Fruit fly (Drosophila melanogaster) whole organism, embryonic: ENCODE results near the gene jagn.

Source experiments
- Blimp-1 ChIP-seq: fragments of 200-800 bp; sonication (Bioruptor generic); optimal IDR thresholded peaks from 3 replicates; lab custom pipeline; 2018; ENCODE audit warnings: missing biosample characterization, missing genetic modification characterization, mild to moderate bottlenecking, moderate library complexity, missing genetic modification reagents
- CG10431 ChIP-seq: fragments of 200-800 bp; sonication (Bioruptor generic); optimal IDR thresholded peaks from 3 replicates; lab custom pipeline; 2018; ENCODE audit warnings: missing biosample characterization, mild to moderate bottlenecking, missing genetic modification characterization
- CG10462 ChIP-seq: fragments of 200-800 bp; sonication (Bioruptor generic); optimal IDR thresholded peaks from 2 replicates; lab custom pipeline; 2016; ENCODE audit warnings: missing biosample characterization, missing genetic modification characterization
- CG11093 ChIP-seq: fragments of 200-800 bp; sonication (Bioruptor generic); IDR thresholded peaks from 3 replicates; pipeline ENCODE4 v1.3.6; 2022; ENCODE audit warnings: missing biosample characterization, missing genetic modification characterization
- CG11247 ChIP-seq: fragments of 200-800 bp; sonication (Bioruptor generic); IDR thresholded peaks from 2 replicates; pipeline ENCODE4 v1.3.6; 2022; ENCODE audit warnings: missing biosample characterization, missing genetic modification characterization
- CG11398 ChIP-seq: fragments of 200-800 bp; sonication (Bioruptor generic); optimal IDR thresholded peaks from 2 replicates; lab custom pipeline; 2016; ENCODE audit warnings: missing biosample characterization, missing genetic modification characterization
- CG13296 ChIP-seq: fragments of 200-800 bp; sonication (Bioruptor generic); optimal IDR thresholded peaks from 3 replicates; lab custom pipeline; 2018; ENCODE audit warnings: missing biosample characterization, mild to moderate bottlenecking, missing genetic modification characterization
- CG14050 ChIP-seq: fragments of 200-800 bp; sonication (Bioruptor generic); IDR thresholded peaks from 3 replicates; pipeline ENCODE4 v1.3.6; 2022; ENCODE audit warnings: missing biosample characterization, missing genetic modification characterization
- CG14441 ChIP-seq: fragments of 200-800 bp; sonication (Bioruptor generic); IDR thresholded peaks from 2 replicates; pipeline ENCODE4 v1.3.6; 2022; ENCODE audit warnings: missing biosample characterization, missing genetic modification characterization
- CG1647 ChIP-seq: fragments of 200-800 bp; sonication (Bioruptor generic); optimal IDR thresholded peaks from 3 replicates; lab custom pipeline; 2016; ENCODE audit warnings: missing biosample characterization, missing genetic modification characterization
- CG17612 ChIP-seq: fragments of 200-800 bp; sonication (Bioruptor generic); IDR thresholded peaks from 2 replicates; pipeline ENCODE4 v1.3.6; 2022; ENCODE audit warnings: missing biosample characterization, missing genetic modification characterization
- CG1832 ChIP-seq: fragments of 200-800 bp; sonication (Bioruptor generic); optimal IDR thresholded peaks from 2 replicates; lab custom pipeline; 2017; ENCODE audit warnings: missing biosample characterization, mild to moderate bottlenecking, missing genetic modification characterization, inconsistent platforms
- CG31365 ChIP-seq: fragments of 200-800 bp; sonication (Bioruptor generic); optimal IDR thresholded peaks from 2 replicates; lab custom pipeline; 2018; ENCODE audit warnings: missing biosample characterization, mild to moderate bottlenecking, missing genetic modification characterization
- CG31388 ChIP-seq: fragments of 200-800 bp; sonication (Bioruptor generic); optimal IDR thresholded peaks from 2 replicates; lab custom pipeline; 2016; ENCODE audit warnings: missing biosample characterization, missing genetic modification characterization
- CG33557 ChIP-seq: fragments of 200-800 bp; sonication (Bioruptor generic); optimal IDR thresholded peaks from 2 replicates; lab custom pipeline; 2019; ENCODE audit warnings: missing biosample characterization, mild to moderate bottlenecking, missing genetic modification characterization, moderate library complexity
- CG34224 ChIP-seq: fragments of 200-800 bp; sonication (Bioruptor generic); IDR thresholded peaks from 3 replicates; pipeline ENCODE4 v1.3.6; 2022; ENCODE audit warnings: missing biosample characterization, missing genetic modification characterization; ENCODE audit not compliant: partially characterized antibody
- CG4360 ChIP-seq: fragments of 200-800 bp; sonication (Bioruptor generic); IDR thresholded peaks from 2 replicates; pipeline ENCODE4 v1.3.6; 2022; ENCODE audit warnings: missing biosample characterization, missing genetic modification characterization
- CG7357 ChIP-seq: fragments of 200-800 bp; sonication (Bioruptor generic); IDR thresholded peaks from 3 replicates; pipeline ENCODE4 v1.3.6; 2022; ENCODE audit warnings: missing biosample characterization, missing genetic modification characterization
- CG9609 ChIP-seq: fragments of 200-800 bp; sonication (Bioruptor generic); optimal IDR thresholded peaks from 3 replicates; lab custom pipeline; 2016; ENCODE audit warnings: missing biosample characterization, missing genetic modification characterization
- HmgD ChIP-seq: fragments of 200-800 bp; sonication (Bioruptor generic); optimal IDR thresholded peaks from 3 replicates; lab custom pipeline; 2016; ENCODE audit warnings: missing biosample characterization, missing genetic modification characterization
- Jarid2 ChIP-seq: fragments of 200-800 bp; sonication (Bioruptor generic); optimal IDR thresholded peaks from 3 replicates; lab custom pipeline; 2017; ENCODE audit warnings: mild to moderate bottlenecking, missing biosample characterization, missing genetic modification reagents, missing genetic modification characterization
- MESR4 ChIP-seq: fragments of 200-800 bp; sonication (Bioruptor generic); optimal IDR thresholded peaks from 2 replicates; lab custom pipeline; 2018; ENCODE audit warnings: missing biosample characterization, mild to moderate bottlenecking, missing genetic modification characterization, moderate library complexity
- Oli ChIP-seq: fragments of 200-800 bp; sonication (Bioruptor generic); optimal IDR thresholded peaks from 2 replicates; lab custom pipeline; 2018; ENCODE audit warnings: missing biosample characterization, mild to moderate bottlenecking, missing genetic modification characterization, moderate library complexity
- Sox100B ChIP-seq: fragments of 200-800 bp; sonication (Bioruptor generic); optimal IDR thresholded peaks from 3 replicates; lab custom pipeline; 2018; ENCODE audit warnings: missing biosample characterization, mild to moderate bottlenecking, missing genetic modification characterization
- aop ChIP-seq: fragments of 200-800 bp; sonication (Bioruptor generic); IDR thresholded peaks from 2 replicates; pipeline ENCODE4 v1.3.6; 2022; ENCODE audit warnings: missing biosample characterization, missing genetic modification characterization
- bigmax ChIP-seq: fragments of 200-800 bp; sonication (Bioruptor generic); optimal IDR thresholded peaks from 2 replicates; lab custom pipeline; 2018; ENCODE audit warnings: missing biosample characterization, mild to moderate bottlenecking, missing genetic modification characterization
- cg ChIP-seq: fragments of 200-800 bp; sonication (Bioruptor generic); optimal IDR thresholded peaks from 3 replicates; lab custom pipeline; 2019; ENCODE audit warnings: missing biosample characterization, mild to moderate bottlenecking, missing genetic modification characterization, moderate library complexity
- croc ChIP-seq: fragments of 200-800 bp; sonication (Bioruptor generic); conservative IDR thresholded peaks from 3 replicates; pipeline ENCODE4 v1.3.6; 2022; ENCODE audit warnings: missing biosample characterization, missing genetic modification characterization
- cwo ChIP-seq: fragments of 200-800 bp; sonication (Bioruptor generic); optimal IDR thresholded peaks from 3 replicates; lab custom pipeline; 2017; ENCODE audit warnings: missing biosample characterization, missing genetic modification characterization, mild to moderate bottlenecking, moderate library complexity, missing genetic modification reagents
- disco-r ChIP-seq: fragments of 200-800 bp; sonication (Bioruptor generic); optimal IDR thresholded peaks from 2 replicates; lab custom pipeline; 2016; ENCODE audit warnings: missing biosample characterization, missing genetic modification characterization
- dysf ChIP-seq: fragments of 200-800 bp; sonication (Bioruptor generic); IDR thresholded peaks from 3 replicates; pipeline ENCODE4 v1.3.6; 2022; ENCODE audit warnings: missing biosample characterization, missing genetic modification characterization
- emc ChIP-seq: fragments of 200-800 bp; sonication (Bioruptor generic); optimal IDR thresholded peaks from 2 replicates; lab custom pipeline; 2016; ENCODE audit warnings: missing biosample characterization, missing genetic modification characterization
- gsb ChIP-seq: fragments of 200-800 bp; sonication (Bioruptor generic); IDR thresholded peaks from 2 replicates; pipeline ENCODE4 v1.3.6; 2022; ENCODE audit warnings: missing biosample characterization, missing genetic modification characterization
- her ChIP-seq: fragments of 200-800 bp; sonication (Bioruptor generic); optimal IDR thresholded peaks from 2 replicates; lab custom pipeline; 2016; ENCODE audit warnings: missing biosample characterization, missing genetic modification characterization
- insv ChIP-seq, 2 experiments: fragments of 200-800 bp; sonication (Bioruptor generic); optimal IDR thresholded peaks; 3 replicates each; lab custom pipeline; 2016 to 2018; ENCODE audit warnings: missing biosample characterization in 2 of 2, missing genetic modification characterization in 2 of 2
- ken ChIP-seq: fragments of 200-800 bp; sonication (Bioruptor generic); IDR thresholded peaks from 3 replicates; pipeline ENCODE4 v1.3.6; 2022; ENCODE audit warnings: missing biosample characterization, missing genetic modification characterization
- lov ChIP-seq, 2 experiments: fragments of 200-800 bp in 1 of 2; fragments of >200 bp in 1 of 2; sonication (Bioruptor generic) in 1 of 2; IDR thresholded peaks in 1 of 2; optimal IDR thresholded peaks in 1 of 2; 2 replicates in 1 of 2; 3 replicates in 1 of 2; pipeline versions ENCODE4 v1.3.6 to Lab custom; 2017 to 2022; ENCODE audit warnings: missing biosample characterization in 1 of 2, missing genetic modification characterization in 1 of 2
- org-1 ChIP-seq: fragments of 200-800 bp; sonication (Bioruptor generic); optimal IDR thresholded peaks from 2 replicates; lab custom pipeline; 2017; ENCODE audit warnings: missing biosample characterization, missing genetic modification characterization
- p53 ChIP-seq: fragments of 200-800 bp; sonication (Bioruptor generic); optimal IDR thresholded peaks from 2 replicates; lab custom pipeline; 2016; ENCODE audit warnings: missing biosample characterization, missing genetic modification characterization
- peb ChIP-seq: fragments of 200-800 bp; sonication (Bioruptor generic); IDR thresholded peaks from 2 replicates; pipeline ENCODE4 v1.3.6; 2022; ENCODE audit warnings: missing biosample characterization, missing genetic modification characterization
- pita ChIP-seq: fragments of 200-800 bp; sonication (Bioruptor generic); optimal IDR thresholded peaks from 2 replicates; lab custom pipeline; 2017; ENCODE audit warnings: missing biosample characterization, mild to moderate bottlenecking, missing genetic modification characterization
- ranshi ChIP-seq: fragments of 200-800 bp; sonication (Bioruptor generic); IDR thresholded peaks from 2 replicates; pipeline ENCODE4 v1.3.6; 2022; ENCODE audit warnings: missing biosample characterization, missing genetic modification characterization
- rib ChIP-seq: fragments of 200-800 bp; sonication (Bioruptor generic); IDR thresholded peaks from 2 replicates; pipeline ENCODE4 v1.3.6; 2022; ENCODE audit warnings: missing biosample characterization, missing genetic modification characterization
- scrt ChIP-seq: fragments of 200-800 bp; sonication (Bioruptor generic); optimal IDR thresholded peaks from 2 replicates; lab custom pipeline; 2018; ENCODE audit warnings: missing biosample characterization, mild to moderate bottlenecking, missing genetic modification characterization, moderate library complexity
- sd ChIP-seq: fragments of 200-800 bp; sonication (Bioruptor generic); optimal IDR thresholded peaks from 3 replicates; lab custom pipeline; 2018; ENCODE audit warnings: missing biosample characterization, mild to moderate bottlenecking, missing genetic modification characterization, moderate library complexity
- sens ChIP-seq: fragments of 200-800 bp; sonication (Bioruptor generic); peaks from one replicate; lab custom pipeline; 2016; ENCODE audit warnings: missing biosample characterization, missing genetic modification characterization
- seq ChIP-seq: fragments of 200-800 bp; sonication (Bioruptor generic); IDR thresholded peaks from 2 replicates; pipeline ENCODE4 v1.3.6; 2022; ENCODE audit warnings: missing biosample characterization, missing genetic modification characterization
- tup ChIP-seq: fragments of 200-800 bp; sonication (Bioruptor generic); optimal IDR thresholded peaks from 2 replicates; lab custom pipeline; 2016; ENCODE audit warnings: missing biosample characterization, mild to moderate bottlenecking, missing genetic modification characterization, moderate library complexity
- vvl ChIP-seq: fragments of 200-800 bp; sonication (Bioruptor generic); IDR thresholded peaks from 2 replicates; pipeline ENCODE4 v1.3.6; 2022; ENCODE audit warnings: missing biosample characterization, missing genetic modification characterization

Gene jagn

DNA sequence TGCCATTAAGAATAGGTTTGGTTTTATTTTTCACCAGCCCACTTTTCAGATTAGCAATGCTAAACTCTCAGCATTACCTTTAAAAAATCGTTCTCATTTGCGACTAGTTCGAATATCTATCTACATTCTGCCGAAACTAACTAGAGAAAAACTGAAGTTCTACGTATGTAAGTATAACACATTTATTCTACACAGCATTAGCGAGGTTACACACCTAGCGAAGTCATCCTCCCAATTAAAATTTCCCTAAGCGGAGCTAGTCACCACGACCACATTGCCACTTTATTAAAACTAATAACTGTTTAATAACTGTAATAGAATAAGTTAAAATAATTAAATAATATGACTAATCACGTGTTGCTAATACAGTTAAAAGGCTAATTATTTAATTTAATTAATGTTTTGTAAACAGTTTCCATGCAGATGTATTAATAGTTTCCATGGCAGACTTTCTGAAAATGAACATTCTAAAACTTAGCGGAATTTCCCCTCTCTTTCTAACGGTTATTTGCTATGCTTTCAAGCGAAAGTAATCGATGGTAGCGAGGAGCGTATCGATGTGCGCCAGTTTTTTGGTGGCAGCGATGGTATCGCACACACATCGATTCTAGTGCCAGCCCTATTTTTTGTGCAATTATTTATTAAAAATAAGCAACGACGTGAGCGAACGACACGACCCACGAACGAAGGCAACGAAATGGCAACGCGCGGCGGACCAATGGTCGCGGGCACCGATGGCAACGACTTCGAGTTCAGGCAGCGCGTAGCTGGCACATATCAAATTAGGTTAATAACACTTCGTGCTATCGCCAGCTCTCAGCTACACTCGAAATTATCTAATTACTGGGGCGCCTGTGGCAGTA lies at the start of gene jagn (continued):
- peak; percentile 54 for TF ChIP-seq her (GFP tag; lab: Kevin White, UChicago)
- TF ChIP-seq CG13296 (GFP tag; lab: Kevin White, UChicago), result no peak
- TF ChIP-seq dysf (GFP tag; lab: Robert Waterston, UW), result peak; percentile 63; the same call in 2 of the 3 replicates
- TF ChIP-seq rib (GFP tag; lab: Robert Waterston, UW), result peak; percentile 55; the same call in 1 of the 2 replicates
- no peak for TF ChIP-seq croc (GFP tag; lab: Robert Waterston, UW)
- TF ChIP-seq CG11093, result no peak
- TF ChIP-seq disco-r (GFP tag; lab: Kevin White, UChicago), result no peak
- no peak for TF ChIP-seq cwo (GFP tag; lab: Kevin White, UChicago)
- peak; percentile 36 for TF ChIP-seq CG11398 (GFP tag; lab: Kevin White, UChicago)
- peak; percentile 63 for TF ChIP-seq CG9609 (GFP tag; lab: Kevin White, UChicago)
- TF ChIP-seq CG33557 (GFP tag; lab: Kevin White, UChicago), result peak; percentile 23
- no peak for TF ChIP-seq CG4360 (GFP tag; lab: Robert Waterston, UW)
- peak; percentile 34 for TF ChIP-seq Oli (tag; lab: Kevin White, UChicago)
- TF ChIP-seq sd, result no peak
- TF ChIP-seq sens (GFP tag; lab: Kevin White, UChicago), result peak; percentile 90
- TF ChIP-seq Blimp-1, result peak; percentile 61
- TF ChIP-seq vvl (GFP tag; lab: Robert Waterston, UW), result peak; percentile 74
- peak; percentile 16 for TF ChIP-seq CG10431 (GFP tag; lab: Kevin White, UChicago)
- TF ChIP-seq aop (GFP tag; lab: Robert Waterston, UW), result no peak
- TF ChIP-seq seq, result no peak
- no peak for TF ChIP-seq CG31365
- TF ChIP-seq pita, result peak; percentile 95
- TF ChIP-seq CG11247, result peak; percentile 64
- TF ChIP-seq HmgD (GFP tag; lab: Kevin White, UChicago), result peak; percentile 56
- TF ChIP-seq emc, result peak; percentile 24
- TF ChIP-seq insv (GFP tag; optimal IDR thresholded peaks at IDR 0.05; lab: Kevin White, UChicago), result peak in 1 of 2 experiments; percentile 86
- no peak for TF ChIP-seq peb (GFP tag; lab: Robert Waterston, UW)
- no peak for TF ChIP-seq CG17612
- peak; percentile 29 for TF ChIP-seq scrt (GFP tag; lab: Kevin White, UChicago)
- TF ChIP-seq CG1647, result no peak
- TF ChIP-seq CG14050 (GFP tag; lab: Robert Waterston, UW), result no peak; the same call in 2 of the 3 replicates
- no peak for TF ChIP-seq CG7357 (GFP tag; lab: Robert Waterston, UW)
- peak; percentile 14 for TF ChIP-seq p53
- TF ChIP-seq CG34224 (GFP tag; lab: Robert Waterston, UW), result peak; percentile 98
- no peak for TF ChIP-seq Sox100B
- peak; percentile 57 for TF ChIP-seq gsb (GFP tag; lab: Robert Waterston, UW)
- no peak for TF ChIP-seq lov (optimal IDR thresholded peaks at IDR 0.05; lab: Kevin White, UChicago)
- 0 out of 3 replicates have a peak, but pooled peaks have one; percentile 31 for TF ChIP-seq lov (GFP tag; IDR thresholded peaks at IDR 0.05; lab: Robert Waterston, UW)
- TF ChIP-seq cg (GFP tag; lab: Kevin White, UChicago), result no peak
- TF ChIP-seq bigmax, result peak; percentile 35
- no peak for TF ChIP-seq org-1 (GFP tag; lab: Kevin White, UChicago)
- TF ChIP-seq CG1832 (GFP tag; lab: Kevin White, UChicago), result peak; percentile 14
- TF ChIP-seq tup (GFP tag; lab: Kevin White, UChicago), result peak; percentile 6
- peak; percentile 93 for TF ChIP-seq MESR4 (GFP tag; lab: Kevin White, UChicago)
- peak; percentile 62 for TF ChIP-seq CG10462 (GFP tag; lab: Kevin White, UChicago)
- peak; percentile 27; the same call in 1 of the 2 replicates for TF ChIP-seq CG14441 (GFP tag; lab: Robert Waterston, UW)
- peak; percentile 48; the same call in 2 of the 3 replicates for TF ChIP-seq ken (GFP tag; lab: Robert Waterston, UW)
- no peak for TF ChIP-seq CG31388 (GFP tag; lab: Kevin White, UChicago)
- peak; percentile 53 for TF ChIP-seq Jarid2 (GFP tag; lab: Kevin White, UChicago)
- TF ChIP-seq ranshi, result peak; percentile 70
